Worm (Caenorhabditis elegans) whole organism, L2 larva: Measurements from ENCODE around the gene F13H8.3.

Source experiments
- C34F6.9 ChIP-seq: fragments of 150-350 bp; optimal IDR thresholded peaks from 2 replicates; lab custom pipeline; 2014; ENCODE audit warnings: missing biosample characterization, missing genetic modification characterization
- F13H6.1 ChIP-seq: sonication (generic microtip); optimal IDR thresholded peaks from 2 replicates; lab custom pipeline; 2016; ENCODE audit warnings: missing genetic modification characterization, missing compliant biosample characterization
- R02D3.7 ChIP-seq: fragments of 150-350 bp; optimal IDR thresholded peaks from 2 replicates; lab custom pipeline; 2014; ENCODE audit warnings: missing biosample characterization, missing genetic modification characterization
- Y55F3AM.14 ChIP-seq: fragments of 200-800 bp; sonication (Bioruptor generic); optimal IDR thresholded peaks from 2 replicates; lab custom pipeline; 2018; ENCODE audit warnings: mild to moderate bottlenecking, missing genetic modification characterization, missing compliant biosample characterization
- ZK546.5 ChIP-seq: sonication (generic microtip); optimal IDR thresholded peaks from 2 replicates; lab custom pipeline; 2017; ENCODE audit warnings: missing biosample characterization, missing genetic modification characterization
- alr-1 ChIP-seq: fragments of 150-350 bp; optimal IDR thresholded peaks from 2 replicates; lab custom pipeline; 2014; ENCODE audit warnings: missing biosample characterization, missing genetic modification characterization
- aly-2 ChIP-seq: fragments of 150-350 bp; optimal IDR thresholded peaks from 2 replicates; lab custom pipeline; 2014; ENCODE audit warnings: missing biosample characterization, missing genetic modification characterization
- ama-1 ChIP-seq: fragments of 150-350 bp; optimal IDR thresholded peaks from 2 replicates; lab custom pipeline; 2018; ENCODE audit warnings: inconsistent platforms
- blmp-1 ChIP-seq: sonication (generic microtip); optimal IDR thresholded peaks from 2 replicates; lab custom pipeline; 2017; ENCODE audit warnings: missing genetic modification characterization, mild to moderate bottlenecking, missing compliant biosample characterization, antibody characterized with exemption, moderate library complexity; ENCODE audit not compliant: insufficient read depth
- ceh-16 ChIP-seq: fragments of 150-350 bp; optimal IDR thresholded peaks from 2 replicates; lab custom pipeline; 2014; ENCODE audit warnings: missing biosample characterization, missing genetic modification characterization
- ceh-82 ChIP-seq: fragments of 150-350 bp; optimal IDR thresholded peaks from 2 replicates; lab custom pipeline; 2014; ENCODE audit warnings: missing biosample characterization, missing genetic modification characterization
- crh-2 ChIP-seq: sonication (generic microtip); optimal IDR thresholded peaks from 2 replicates; lab custom pipeline; 2017; ENCODE audit warnings: missing biosample characterization, missing genetic modification characterization
- dmd-4 ChIP-seq: sonication (generic microtip); optimal IDR thresholded peaks from 2 replicates; lab custom pipeline; 2017; ENCODE audit warnings: missing biosample characterization, missing genetic modification characterization
- egl-27 ChIP-seq: sonication (generic microtip); optimal IDR thresholded peaks from 3 replicates; lab custom pipeline; 2017; ENCODE audit warnings: missing biosample characterization, missing genetic modification reagents, missing genetic modification characterization
- elt-1 ChIP-seq: fragments of 150-350 bp; optimal IDR thresholded peaks from 2 replicates; lab custom pipeline; 2014; ENCODE audit warnings: missing biosample characterization, missing genetic modification characterization
- elt-3 ChIP-seq: sonication (generic microtip); optimal IDR thresholded peaks from 2 replicates; lab custom pipeline; 2017; ENCODE audit warnings: missing biosample characterization, missing genetic modification characterization
- fos-1 ChIP-seq: fragments of 150-350 bp; optimal IDR thresholded peaks from 2 replicates; lab custom pipeline; 2014; ENCODE audit warnings: missing biosample characterization, missing genetic modification characterization
- gmeb-1 ChIP-seq: fragments of 150-350 bp; optimal IDR thresholded peaks from 2 replicates; lab custom pipeline; 2014; ENCODE audit warnings: missing biosample characterization, missing genetic modification characterization
- lin-11 ChIP-seq: fragments of 150-350 bp; sonication (generic microtip); optimal IDR thresholded peaks from 2 replicates; lab custom pipeline; 2014; ENCODE audit warnings: missing biosample characterization, missing genetic modification characterization, inconsistent platforms, mixed read lengths
- lin-13 ChIP-seq: fragments of 150-350 bp; optimal IDR thresholded peaks from 2 replicates; lab custom pipeline; 2014; ENCODE audit warnings: missing biosample characterization, missing genetic modification reagents, missing genetic modification characterization
- lin-39 ChIP-seq: fragments of 150-350 bp; optimal IDR thresholded peaks from 2 replicates; lab custom pipeline; 2014; ENCODE audit warnings: missing biosample characterization, missing genetic modification reagents, missing genetic modification characterization
- lsy-2 ChIP-seq, 2 experiments: fragments of 150-350 bp in 1 of 2; sonication (generic microtip) in 1 of 2; optimal IDR thresholded peaks; 2 replicates each; lab custom pipeline; 2014 to 2017; ENCODE audit warnings: missing biosample characterization in 2 of 2, missing genetic modification characterization in 2 of 2
- mab-5 ChIP-seq: fragments of 150-350 bp; optimal IDR thresholded peaks from 2 replicates; lab custom pipeline; 2014; ENCODE audit warnings: missing biosample characterization, missing genetic modification characterization
- mbf-1 ChIP-seq: sonication (generic microtip); optimal IDR thresholded peaks from 2 replicates; lab custom pipeline; 2017; ENCODE audit warnings: missing biosample characterization, missing genetic modification characterization
- mdl-1 ChIP-seq, 2 experiments: fragments of 150-350 bp in 1 of 2; sonication (generic microtip) in 1 of 2; optimal IDR thresholded peaks; 2 replicates each; lab custom pipeline; 2017; ENCODE audit warnings: missing biosample characterization in 2 of 2, missing genetic modification characterization in 2 of 2
- nhr-10 ChIP-seq: sonication (generic microtip); optimal IDR thresholded peaks from 2 replicates; lab custom pipeline; 2017; ENCODE audit warnings: missing biosample characterization, missing genetic modification characterization
- nhr-11 ChIP-seq: fragments of 150-350 bp; optimal IDR thresholded peaks from 2 replicates; lab custom pipeline; 2014; ENCODE audit warnings: missing biosample characterization, missing genetic modification characterization
- nhr-12 ChIP-seq: fragments of 150-350 bp; optimal IDR thresholded peaks from 2 replicates; lab custom pipeline; 2014; ENCODE audit warnings: missing biosample characterization, missing genetic modification characterization
- nhr-129 ChIP-seq: fragments of 150-350 bp; optimal IDR thresholded peaks from 2 replicates; lab custom pipeline; 2014; ENCODE audit warnings: missing biosample characterization, missing genetic modification characterization
- nhr-21 ChIP-seq: fragments of 150-350 bp; optimal IDR thresholded peaks from 2 replicates; lab custom pipeline; 2014; ENCODE audit warnings: missing biosample characterization, missing genetic modification characterization
- nhr-23 ChIP-seq: fragments of 150-350 bp; optimal IDR thresholded peaks from 2 replicates; lab custom pipeline; 2014; ENCODE audit warnings: missing biosample characterization, missing genetic modification reagents, missing genetic modification characterization
- nhr-237 ChIP-seq: fragments of 150-350 bp; optimal IDR thresholded peaks from 2 replicates; lab custom pipeline; 2014; ENCODE audit warnings: missing biosample characterization, missing genetic modification characterization
- nhr-25 ChIP-seq: fragments of 150-350 bp; sonication (generic microtip); optimal IDR thresholded peaks from 3 replicates; lab custom pipeline; 2014; ENCODE audit warnings: missing biosample characterization, missing genetic modification characterization
- nhr-6 ChIP-seq: fragments of 150-350 bp; optimal IDR thresholded peaks from 2 replicates; lab custom pipeline; 2014; ENCODE audit warnings: missing biosample characterization, missing genetic modification characterization
- nhr-77 ChIP-seq: fragments of 150-350 bp; optimal IDR thresholded peaks from 2 replicates; lab custom pipeline; 2014; ENCODE audit warnings: missing biosample characterization, missing genetic modification characterization
- peb-1 ChIP-seq: fragments of 150-350 bp; optimal IDR thresholded peaks from 2 replicates; lab custom pipeline; 2014; ENCODE audit warnings: missing biosample characterization, missing genetic modification characterization
- sem-4 ChIP-seq: fragments of 150-350 bp; optimal IDR thresholded peaks from 2 replicates; lab custom pipeline; 2014; ENCODE audit warnings: missing biosample characterization, missing genetic modification reagents, missing genetic modification characterization
- skn-1 ChIP-seq: sonication (generic microtip); optimal IDR thresholded peaks from 2 replicates; lab custom pipeline; 2017; ENCODE audit warnings: missing biosample characterization, missing genetic modification characterization
- sma-3 ChIP-seq: sonication (generic microtip); optimal IDR thresholded peaks from 2 replicates; lab custom pipeline; 2016; ENCODE audit warnings: missing genetic modification reagents, missing genetic modification characterization, missing compliant biosample characterization
- sma-9 ChIP-seq, 2 experiments: fragments of 150-350 bp in 1 of 2; sonication (generic microtip) in 1 of 2; optimal IDR thresholded peaks; 2 replicates each; lab custom pipeline; 2014 to 2016; ENCODE audit warnings: missing genetic modification characterization in 2 of 2, mild to moderate bottlenecking in 1 of 2, missing biosample characterization in 1 of 2, missing compliant biosample characterization in 1 of 2, missing genetic modification reagents in 1 of 2, moderate library complexity in 1 of 2
- snpc-4 ChIP-seq: fragments of 150-350 bp; optimal IDR thresholded peaks from 2 replicates; lab custom pipeline; 2014; ENCODE audit warnings: missing biosample characterization, missing genetic modification characterization
- unc-39 ChIP-seq: fragments of 150-350 bp; optimal IDR thresholded peaks from 2 replicates; lab custom pipeline; 2014; ENCODE audit warnings: missing biosample characterization, missing genetic modification characterization
- unc-55 ChIP-seq: fragments of 150-350 bp; sonication (generic microtip); optimal IDR thresholded peaks from 3 replicates; lab custom pipeline; 2014; ENCODE audit warnings: missing biosample characterization, missing genetic modification reagents, missing genetic modification characterization
- unc-62 ChIP-seq: fragments of 150-350 bp; optimal IDR thresholded peaks from 2 replicates; lab custom pipeline; 2014; ENCODE audit warnings: missing biosample characterization, missing genetic modification reagents, missing genetic modification characterization
- zag-1 ChIP-seq: fragments of 150-350 bp; optimal IDR thresholded peaks from 2 replicates; lab custom pipeline; 2014; ENCODE audit warnings: missing biosample characterization, missing genetic modification characterization
- ztf-1 ChIP-seq: fragments of 200-800 bp; sonication (Bioruptor generic); conservative IDR thresholded peaks from 2 replicates; pipeline ENCODE4 v1.3.6; 2022; ENCODE audit warnings: missing genetic modification characterization, missing compliant biosample characterization
- ztf-11 ChIP-seq: sonication (generic microtip); optimal IDR thresholded peaks from 2 replicates; lab custom pipeline; 2017; ENCODE audit warnings: missing biosample characterization, missing genetic modification characterization
- ztf-4 ChIP-seq: fragments of 150-350 bp; optimal IDR thresholded peaks from 2 replicates; lab custom pipeline; 2014; ENCODE audit warnings: missing biosample characterization, missing genetic modification characterization

F13H8.3 gene

DNA sequence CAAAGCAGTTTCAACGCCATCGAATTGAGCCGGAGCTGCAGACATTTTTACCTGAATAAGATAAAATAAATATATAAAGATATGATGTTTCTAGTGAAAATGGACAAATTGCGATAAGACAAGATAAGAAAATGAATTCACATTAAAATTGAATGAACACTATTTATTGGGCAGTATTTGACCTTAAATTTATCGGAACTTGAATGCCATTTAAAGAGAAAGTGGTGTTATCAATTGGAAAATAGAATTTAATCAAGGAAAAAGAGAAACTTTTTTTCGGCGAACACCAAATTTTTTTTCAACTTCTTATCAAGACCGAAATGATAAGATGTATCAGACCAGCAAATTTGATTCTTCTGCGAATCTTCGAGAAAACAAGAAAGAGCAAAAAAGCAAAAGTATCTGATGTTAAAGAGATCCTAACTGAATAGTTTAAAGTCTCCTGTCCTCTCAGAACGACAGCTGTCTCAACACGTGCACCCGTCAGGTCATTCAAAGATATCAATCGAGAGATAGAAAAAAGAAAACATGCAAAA is 26.3 kb downstream of the F13H8.3 start, which contains the start of gene upb-1:
Gene upb-1 (minus strand): TSS at position 51 of the 536 bp plus-strand sequence.
- no peak for TF ChIP-seq lin-39 (tag; lab: Kevin White, UChicago)
- no peak for TF ChIP-seq nhr-12 (tag; lab: Kevin White, UChicago)
- no peak for TF ChIP-seq aly-2 (tag; lab: Kevin White, UChicago)
- TF ChIP-seq unc-39 (tag; lab: Kevin White, UChicago), result no peak
- no peak for TF ChIP-seq ztf-4 (tag; lab: Kevin White, UChicago)
- no peak for TF ChIP-seq nhr-6
- TF ChIP-seq gmeb-1, result no peak
- no peak for TF ChIP-seq nhr-23 (tag; lab: Kevin White, UChicago)
- TF ChIP-seq nhr-237 (tag; lab: Kevin White, UChicago), result no peak
- TF ChIP-seq snpc-4, result no peak
- TF ChIP-seq nhr-77, result no peak
- no peak for TF ChIP-seq elt-1 (tag; lab: Kevin White, UChicago)
- no peak for TF ChIP-seq nhr-10 (tag; lab: Kevin White, UChicago)
- TF ChIP-seq nhr-129 (tag; lab: Kevin White, UChicago), result peak; percentile 53
- TF ChIP-seq lin-13 (GFP tag; lab: Kevin White, UChicago), result no peak
- TF ChIP-seq F13H6.1 (tag; lab: Kevin White, UChicago), result peak; percentile 63
- TF ChIP-seq peb-1 (tag; lab: Kevin White, UChicago), result no peak
- TF ChIP-seq sma-3 (GFP tag; lab: Kevin White, UChicago), result no peak
- no peak for TF ChIP-seq dmd-4 (tag; lab: Kevin White, UChicago)
- no peak for TF ChIP-seq mbf-1 (tag; lab: Kevin White, UChicago)
- peak; percentile 41 for TF ChIP-seq fos-1 (tag; lab: Kevin White, UChicago)
- no peak for TF ChIP-seq lin-11 (tag; lab: Kevin White, UChicago)
- peak; percentile 47 for TF ChIP-seq C34F6.9 (tag; lab: Kevin White, UChicago)
- no peak for TF ChIP-seq ztf-1 (GFP tag; lab: Robert Waterston, UW)
- TF ChIP-seq blmp-1 (tag; lab: Kevin White, UChicago), result peak; percentile 23
- no peak for TF ChIP-seq ceh-82 (tag; lab: Kevin White, UChicago)
- TF ChIP-seq ztf-11 (tag; lab: Kevin White, UChicago), result no peak
- TF ChIP-seq Y55F3AM.14 (GFP tag; lab: Kevin White, UChicago), result no peak
- TF ChIP-seq sma-9 (GFP tag; optimal IDR thresholded peaks at IDR 0.05; lab: Kevin White, UChicago), result peak; percentile 63
- TF ChIP-seq sma-9 (tag; optimal IDR thresholded peaks at IDR 0.05; lab: Kevin White, UChicago), result no peak
- TF ChIP-seq zag-1 (tag; lab: Kevin White, UChicago), result no peak
- TF ChIP-seq mab-5, result no peak
- TF ChIP-seq nhr-25 (tag; lab: Kevin White, UChicago), result no peak
- TF ChIP-seq lsy-2 (tag; optimal IDR thresholded peaks at IDR 0.05; lab: Kevin White, UChicago), result peak in 1 of 2 experiments; percentile 52
- TF ChIP-seq nhr-11 (tag; lab: Kevin White, UChicago), result no peak
- no peak for TF ChIP-seq sem-4 (tag; lab: Kevin White, UChicago)
- TF ChIP-seq unc-55 (GFP tag; lab: Kevin White, UChicago), result no peak
- no peak for TF ChIP-seq mdl-1 (tag; optimal IDR thresholded peaks at IDR 0.05; lab: Kevin White, UChicago)
- TF ChIP-seq elt-3, result no peak
- TF ChIP-seq skn-1, result no peak
- no peak for TF ChIP-seq alr-1 (tag; lab: Kevin White, UChicago)
- no peak for TF ChIP-seq egl-27
- no peak for TF ChIP-seq unc-62 (GFP tag; lab: Kevin White, UChicago)
- TF ChIP-seq ama-1 (lab: Kevin White, UChicago), result no peak
- TF ChIP-seq ceh-16 (tag; lab: Kevin White, UChicago), result no peak
- no peak for TF ChIP-seq crh-2 (tag; lab: Kevin White, UChicago)
- TF ChIP-seq ZK546.5 (tag; lab: Kevin White, UChicago), result no peak
- TF ChIP-seq nhr-21 (tag; lab: Kevin White, UChicago), result no peak
- no peak for TF ChIP-seq R02D3.7 (tag; lab: Kevin White, UChicago)
